Fruit fly (Drosophila melanogaster) whole organism: ENCODE data around the gene CG6276.

Experiments used
- CG8478 ChIP-seq: fragments of >200 bp; optimal IDR thresholded peaks from 2 replicates; lab custom pipeline; 2018; ENCODE audit warnings: inconsistent platforms
- EcR ChIP-seq, 2 experiments: fragments of >200 bp; optimal IDR thresholded peaks; 2 replicates each; lab custom pipeline; 2017; ENCODE audit warnings: missing biosample characterization in 2 of 2, missing genetic modification characterization in 2 of 2, missing genetic modification reagents in 2 of 2
- pan ChIP-seq: fragments of >200 bp; optimal IDR thresholded peaks from 2 replicates; lab custom pipeline; 2017
- psq ChIP-seq: fragments of >200 bp; optimal IDR thresholded peaks from 2 replicates; lab custom pipeline; 2017

DNA sequence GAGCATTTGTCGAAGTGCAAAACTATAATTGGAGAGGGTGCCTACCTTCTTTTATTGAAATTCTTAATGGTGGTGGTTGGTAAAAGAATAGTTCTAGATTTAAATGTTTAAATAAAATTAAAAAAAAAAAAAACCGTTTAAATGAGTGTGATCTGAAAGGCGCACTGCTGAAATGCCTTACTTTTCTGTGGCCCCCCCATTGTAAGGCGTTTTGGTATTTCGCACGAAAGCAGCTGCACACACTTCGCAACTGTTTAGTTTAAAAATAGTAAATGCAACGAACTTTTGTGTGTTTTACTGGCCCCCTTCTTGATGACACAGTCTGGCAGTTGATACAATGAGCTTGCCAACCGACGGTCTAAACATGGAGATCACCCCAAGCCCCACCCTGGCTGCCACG lies 51.4 kb downstream of the CG6276 start, which contains the start of the genes CG14864 and Zip88E:
- TF ChIP-seq pan (no peak), CG8478 (lab: Kevin White, UChicago) (no peak), psq (lab: Kevin White, UChicago) (no peak), EcR (GFP tag; optimal IDR thresholded peaks at IDR 0.05; lab: Kevin White, UChicago) (no peak)
